Worm (Caenorhabditis elegans) whole organism, late embryonic: Measurements from ENCODE around the gene hpo-26.

Experiments used
- C08G9.2 ChIP-seq: sonication (generic microtip); optimal IDR thresholded peaks from 2 replicates; lab custom pipeline; 2016; ENCODE audit warnings: mild to moderate bottlenecking, missing genetic modification characterization, moderate library complexity, missing compliant biosample characterization
- K02D7.2 ChIP-seq: sonication (generic microtip); optimal IDR thresholded peaks from 2 replicates; lab custom pipeline; 2017; ENCODE audit warnings: mild to moderate bottlenecking, missing genetic modification characterization, missing compliant biosample characterization
- T23F11.4 ChIP-seq: fragments of 200-800 bp; sonication (Bioruptor generic); optimal IDR thresholded peaks from 2 replicates; lab custom pipeline; 2018; ENCODE audit warnings: mild to moderate bottlenecking, missing genetic modification characterization, missing compliant biosample characterization
- ahr-1 ChIP-seq: sonication (generic microtip); optimal IDR thresholded peaks from 2 replicates; lab custom pipeline; 2016; ENCODE audit warnings: missing genetic modification characterization, missing compliant biosample characterization
- ama-1 ChIP-seq: fragments of 150-350 bp; optimal IDR thresholded peaks from 2 replicates; lab custom pipeline; 2014
- ceh-14 ChIP-seq: sonication (generic microtip); optimal IDR thresholded peaks from 2 replicates; lab custom pipeline; 2016; ENCODE audit warnings: missing genotype, missing genetic modification characterization, missing compliant biosample characterization
- ceh-2 ChIP-seq: sonication (generic microtip); optimal IDR thresholded peaks from 2 replicates; lab custom pipeline; 2016; ENCODE audit warnings: missing genotype, missing genetic modification characterization, missing compliant biosample characterization
- ceh-30 ChIP-seq: fragments of 150-350 bp; optimal IDR thresholded peaks from 2 replicates; lab custom pipeline; 2014; ENCODE audit warnings: missing biosample characterization, missing genetic modification characterization
- ceh-31 ChIP-seq: sonication (generic microtip); optimal IDR thresholded peaks from 2 replicates; lab custom pipeline; 2016; ENCODE audit warnings: missing genetic modification characterization, missing compliant biosample characterization
- ceh-48 ChIP-seq: sonication (generic microtip); optimal IDR thresholded peaks from 2 replicates; lab custom pipeline; 2016; ENCODE audit warnings: missing genetic modification characterization, inconsistent platforms, missing compliant biosample characterization
- che-1 ChIP-seq: sonication (generic microtip); optimal IDR thresholded peaks from 2 replicates; lab custom pipeline; 2016; ENCODE audit warnings: mild to moderate bottlenecking, missing genetic modification characterization, missing compliant biosample characterization
- dve-1 ChIP-seq: sonication (generic microtip); optimal IDR thresholded peaks from 2 replicates; lab custom pipeline; 2017; ENCODE audit warnings: antibody characterized with exemption, mild to moderate bottlenecking, missing genetic modification characterization, missing compliant biosample characterization
- eyg-1 ChIP-seq: sonication (generic microtip); optimal IDR thresholded peaks from 2 replicates; lab custom pipeline; 2016; ENCODE audit warnings: missing genotype, missing genetic modification characterization, missing compliant biosample characterization
- fax-1 ChIP-seq: sonication (generic microtip); optimal IDR thresholded peaks from 2 replicates; lab custom pipeline; 2016; ENCODE audit warnings: missing genotype, missing genetic modification characterization, missing compliant biosample characterization
- fkh-10 ChIP-seq: fragments of 150-350 bp; optimal IDR thresholded peaks from 2 replicates; lab custom pipeline; 2014; ENCODE audit warnings: missing biosample characterization, missing genetic modification reagents, missing genetic modification characterization
- fkh-6 ChIP-seq: sonication (generic microtip); optimal IDR thresholded peaks from 2 replicates; lab custom pipeline; 2016; ENCODE audit warnings: missing genetic modification characterization, missing compliant biosample characterization
- hlh-15 ChIP-seq: sonication (generic microtip); optimal IDR thresholded peaks from 2 replicates; lab custom pipeline; 2016; ENCODE audit warnings: missing genetic modification characterization, missing compliant biosample characterization
- hlh-30 ChIP-seq: sonication (generic microtip); optimal IDR thresholded peaks from 2 replicates; lab custom pipeline; 2017; ENCODE audit warnings: antibody characterized with exemption, missing genetic modification characterization, missing compliant biosample characterization; ENCODE audit not compliant: insufficient read depth
- hlh-8 ChIP-seq: sonication (generic microtip); optimal IDR thresholded peaks from 2 replicates; lab custom pipeline; 2016; ENCODE audit warnings: missing genotype, missing genetic modification characterization, missing compliant biosample characterization
- lim-6 ChIP-seq: sonication (generic microtip); optimal IDR thresholded peaks from 2 replicates; lab custom pipeline; 2016; ENCODE audit warnings: missing genetic modification characterization, missing compliant biosample characterization
- lin-11 ChIP-seq: fragments of 200-800 bp; sonication (Bioruptor generic); optimal IDR thresholded peaks from 2 replicates; lab custom pipeline; 2018; ENCODE audit warnings: mild to moderate bottlenecking, missing genetic modification characterization, missing compliant biosample characterization
- mec-3 ChIP-seq: sonication (generic microtip); optimal IDR thresholded peaks from 2 replicates; lab custom pipeline; 2016; ENCODE audit warnings: borderline replicate concordance, missing genetic modification characterization, missing compliant biosample characterization
- nfya-1 ChIP-seq: sonication (generic microtip); optimal IDR thresholded peaks from 2 replicates; lab custom pipeline; 2017; ENCODE audit warnings: missing genetic modification characterization, mild to moderate bottlenecking, missing compliant biosample characterization, antibody characterized with exemption, moderate library complexity
- nhr-11 ChIP-seq: fragments of 150-350 bp; optimal IDR thresholded peaks from 2 replicates; lab custom pipeline; 2014; ENCODE audit warnings: missing biosample characterization, missing genetic modification characterization
- pag-3 ChIP-seq: sonication (generic microtip); optimal IDR thresholded peaks from 2 replicates; lab custom pipeline; 2016; ENCODE audit warnings: missing compliant biosample characterization, missing genetic modification characterization, borderline replicate concordance
- pha-4 ChIP-seq: fragments of 150-350 bp; optimal IDR thresholded peaks from 2 replicates; lab custom pipeline; 2018; ENCODE audit warnings: missing biosample characterization, missing genetic modification reagents, missing genetic modification characterization
- pqm-1 ChIP-seq: sonication (generic microtip); optimal IDR thresholded peaks from 2 replicates; lab custom pipeline; 2016; ENCODE audit warnings: missing genetic modification characterization, missing compliant biosample characterization
- pros-1 ChIP-seq: fragments of 150-350 bp; optimal IDR thresholded peaks from 2 replicates; lab custom pipeline; 2014; ENCODE audit warnings: missing biosample characterization, missing genetic modification reagents, missing genetic modification characterization
- sdc-2 ChIP-seq: sonication (generic microtip); optimal IDR thresholded peaks from 2 replicates; lab custom pipeline; 2016; ENCODE audit warnings: missing genotype, missing genetic modification characterization, missing compliant biosample characterization
- sox-2 ChIP-seq: fragments of 200-800 bp; sonication (Bioruptor generic); IDR thresholded peaks from 2 replicates; pipeline ENCODE4 v1.3.6; 2022; ENCODE audit warnings: missing genetic modification reagents, missing genetic modification characterization, missing compliant biosample characterization
- syd-9 ChIP-seq: sonication (generic microtip); optimal IDR thresholded peaks from 2 replicates; lab custom pipeline; 2016; ENCODE audit warnings: mild to moderate bottlenecking, missing genetic modification characterization, moderate library complexity, missing compliant biosample characterization
- tbx-2 ChIP-seq: sonication (generic microtip); optimal IDR thresholded peaks from 2 replicates; lab custom pipeline; 2016; ENCODE audit warnings: missing genetic modification characterization, missing compliant biosample characterization
- tbx-7 ChIP-seq: sonication (generic microtip); optimal IDR thresholded peaks from 2 replicates; lab custom pipeline; 2016; ENCODE audit warnings: missing genotype, missing genetic modification characterization, missing compliant biosample characterization
- ttx-3 ChIP-seq: sonication (generic microtip); optimal IDR thresholded peaks from 2 replicates; lab custom pipeline; 2016; ENCODE audit warnings: missing genetic modification reagents, missing genetic modification characterization, missing compliant biosample characterization
- unc-3 ChIP-seq, 2 experiments: fragments of 200-800 bp in 1 of 2; sonication (Bioruptor generic) in 1 of 2; sonication (generic microtip) in 1 of 2; conservative IDR thresholded peaks in 1 of 2; optimal IDR thresholded peaks in 1 of 2; 2 replicates each; pipeline versions ENCODE4 v1.3.6 to Lab custom; 2016 to 2022; ENCODE audit warnings: missing compliant biosample characterization in 2 of 2, missing genetic modification characterization in 2 of 2, missing genetic modification reagents in 1 of 2
- unc-42 ChIP-seq: sonication (generic microtip); optimal IDR thresholded peaks from 2 replicates; lab custom pipeline; 2016; ENCODE audit warnings: missing genotype, missing genetic modification characterization, missing compliant biosample characterization
- unc-86 ChIP-seq: sonication (generic microtip); optimal IDR thresholded peaks from 2 replicates; lab custom pipeline; 2016; ENCODE audit warnings: missing genetic modification characterization, missing compliant biosample characterization

hpo-26 gene

DNA sequence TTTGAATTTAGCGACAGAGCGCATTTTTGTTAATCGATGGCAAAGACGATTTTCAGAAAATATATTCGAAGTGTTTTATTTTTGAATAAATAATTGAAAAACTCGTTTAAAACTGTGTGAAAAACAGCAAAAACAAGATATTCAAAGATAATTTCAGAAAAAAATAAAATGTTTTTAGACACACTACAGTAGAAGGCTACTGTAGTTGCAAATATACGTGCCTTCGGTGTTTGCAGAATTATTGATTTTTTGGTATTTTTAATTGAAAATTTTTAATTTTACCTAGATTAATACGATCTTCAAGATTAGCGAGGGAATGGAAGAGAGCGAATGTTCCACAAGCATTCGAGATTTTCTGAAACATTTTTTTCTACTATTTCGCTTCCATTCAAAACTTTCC is 22.2 kb downstream of the hpo-26 start:
- TF ChIP-seq eyg-1 (tag; lab: Kevin White, UChicago): no peak
- TF ChIP-seq C08G9.2: no peak
- TF ChIP-seq fkh-10: no peak
- TF ChIP-seq ceh-31 (tag; lab: Kevin White, UChicago): no peak
- no peak for TF ChIP-seq tbx-7 (tag; lab: Kevin White, UChicago)
- no peak for TF ChIP-seq ttx-3

DNA sequence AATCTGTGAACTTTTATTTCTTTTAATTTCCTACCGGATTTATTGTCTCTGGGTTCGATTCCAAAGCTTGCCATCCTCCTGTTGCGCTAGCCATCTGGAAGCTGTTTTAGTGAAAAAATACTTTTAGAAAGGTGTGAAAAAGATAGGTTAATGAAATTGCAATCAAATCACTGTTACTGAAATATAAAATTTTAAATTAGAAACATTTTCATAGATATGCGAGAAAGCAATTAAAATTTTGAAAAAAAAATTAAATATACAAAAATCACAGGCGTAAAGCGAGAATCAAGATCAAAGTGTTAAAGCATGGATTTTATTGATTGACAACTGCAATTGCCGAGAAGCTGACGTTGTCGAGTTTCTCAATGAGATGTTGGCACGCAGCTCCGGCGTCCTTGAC is 23.1 kb downstream of the hpo-26 start, which contains the start of gene ubh-2:
ubh-2 (minus strand) TSS at position 101 of the 400 bp plus-strand sequence.
- TF ChIP-seq ama-1 (lab: Kevin White, UChicago) (no peak), lin-11 (tag; lab: Kevin White, UChicago) (no peak), fkh-6 (tag; lab: Kevin White, UChicago) (no peak), ceh-2 (tag; lab: Kevin White, UChicago) (no peak), ceh-30 (no peak), ahr-1 (no peak), sdc-2 (tag; lab: Kevin White, UChicago) (no peak), tbx-2 (no peak), unc-42 (no peak), ceh-14 (no peak), K02D7.2 (no peak), dve-1 (tag; lab: Kevin White, UChicago) (no peak), hlh-30 (tag; lab: Kevin White, UChicago) (no peak), sox-2 (GFP tag; lab: Robert Waterston, UW) (no peak), che-1 (no peak), unc-3 (GFP tag; conservative IDR thresholded peaks at IDR 0.05; lab: Robert Waterston, UW) (no peak), unc-3 (tag; optimal IDR thresholded peaks at IDR 0.05; lab: Kevin White, UChicago) (no peak), hlh-15 (tag; lab: Kevin White, UChicago) (no peak), ceh-31 (tag; lab: Kevin White, UChicago) (no peak), pha-4 (no peak)

DNA sequence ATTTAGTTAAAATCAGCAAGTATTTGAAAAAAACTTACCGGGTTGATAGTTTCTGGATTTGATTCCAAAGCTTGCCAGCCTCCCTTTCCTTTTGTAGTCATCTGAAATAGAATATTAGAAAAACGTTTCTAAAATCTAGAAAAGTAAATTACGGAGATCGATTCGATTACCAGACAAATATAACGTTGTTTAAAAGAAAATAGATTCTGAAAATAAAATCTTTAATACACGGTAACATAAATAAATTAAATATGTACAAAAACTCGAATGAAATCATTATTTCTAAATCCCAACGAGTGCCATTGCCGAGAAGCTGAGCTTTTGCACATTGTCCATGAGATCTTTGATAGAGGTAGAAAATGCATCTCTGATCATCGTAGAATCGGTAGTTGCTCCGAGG is 24.2 kb downstream of the hpo-26 start, which contains the start of gene ubh-3:
ubh-3 (minus strand) TSS at position 101 of the 400 bp plus-strand sequence.
- no peak for TF ChIP-seq che-1
- TF ChIP-seq ceh-48 (tag; lab: Kevin White, UChicago): no peak
- no peak for TF ChIP-seq fax-1 (tag; lab: Kevin White, UChicago)
- TF ChIP-seq unc-86: no peak
- no peak for TF ChIP-seq fkh-6 (tag; lab: Kevin White, UChicago)
- no peak for TF ChIP-seq hlh-8 (tag; lab: Kevin White, UChicago)
- TF ChIP-seq nfya-1 (tag; lab: Kevin White, UChicago): no peak
- TF ChIP-seq K02D7.2: no peak
- no peak for TF ChIP-seq pag-3
- no peak for TF ChIP-seq C08G9.2
- no peak for TF ChIP-seq lin-11 (tag; lab: Kevin White, UChicago)
- TF ChIP-seq lim-6 (tag; lab: Kevin White, UChicago): no peak
- TF ChIP-seq, all 69 proteins: peak for 0

DNA sequence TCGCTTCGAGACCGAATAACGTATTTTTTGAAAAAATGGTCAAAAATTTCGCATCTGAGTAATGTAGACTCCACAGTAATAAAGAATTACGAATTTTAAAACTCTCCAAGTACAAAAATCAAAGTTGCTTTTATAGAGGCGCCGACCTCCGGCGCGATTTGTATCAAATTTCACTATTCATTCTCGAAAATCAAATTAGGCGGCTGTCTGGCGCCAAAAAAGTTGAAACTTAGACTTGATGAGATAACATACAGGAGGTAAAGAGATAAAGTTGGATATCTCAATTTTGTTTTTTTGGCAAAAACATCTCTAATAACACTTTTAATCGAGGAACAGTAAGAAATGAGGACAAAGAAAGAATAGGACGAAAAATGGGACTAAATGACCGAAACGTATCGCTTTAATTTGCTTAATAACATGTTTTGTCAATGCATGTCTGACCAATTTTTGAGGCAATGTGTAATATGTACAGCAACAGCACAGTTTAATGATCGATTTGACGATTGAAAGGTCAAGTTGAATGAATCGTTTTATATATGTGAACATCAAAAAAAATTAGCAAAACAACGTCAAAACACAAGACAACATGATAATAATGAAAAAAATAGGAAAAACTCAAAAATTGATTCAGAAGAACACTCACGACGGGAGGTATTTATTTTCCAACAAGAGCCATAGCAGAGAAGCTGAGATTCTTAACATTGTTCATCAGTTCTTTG is 26.5 kb downstream of the hpo-26 start:
- TF ChIP-seq unc-3 (GFP tag; conservative IDR thresholded peaks at IDR 0.05; lab: Robert Waterston, UW) (no peak), unc-3 (tag; optimal IDR thresholded peaks at IDR 0.05; lab: Kevin White, UChicago) (no peak), che-1 (no peak), T23F11.4 (GFP tag; lab: Kevin White, UChicago) (no peak), syd-9 (no peak), pqm-1 (tag; lab: Kevin White, UChicago) (no peak), ceh-2 (tag; lab: Kevin White, UChicago) (no peak), mec-3 (no peak), eyg-1 (tag; lab: Kevin White, UChicago) (no peak), fax-1 (tag; lab: Kevin White, UChicago) (no peak), pros-1 (tag; lab: Kevin White, UChicago) (no peak), nhr-11 (tag; lab: Kevin White, UChicago) (no peak)
